Worm (Caenorhabditis elegans): ENCODE results near the gene srv-22.

srv-22 gene

ce11 chrIV:5879853-5880252 lies at the start of gene srv-22:
Gene srv-22 (minus strand): TSS chrIV:5879953.
- TF ChIP-seq mdl-1 (tag; optimal IDR thresholded peaks at IDR 0.05), result no peak
- TF ChIP-seq nhr-21 (tag; optimal IDR thresholded peaks at IDR 0.05), result no peak
- TF ChIP-seq F13H6.1 (tag; optimal IDR thresholded peaks at IDR 0.05), result no peak

- TF ChIP-seq nhr-6 (tag; optimal IDR thresholded peaks at IDR 0.05), result no peak
- no peak for TF ChIP-seq gmeb-1 (tag; optimal IDR thresholded peaks at IDR 0.05)
- TF ChIP-seq nhr-21 (tag; optimal IDR thresholded peaks at IDR 0.05), result no peak
- no peak for TF ChIP-seq nhr-129 (tag; optimal IDR thresholded peaks at IDR 0.05)
- no peak for TF ChIP-seq mab-5 (tag; optimal IDR thresholded peaks at IDR 0.05)
- TF ChIP-seq nhr-25 (tag; optimal IDR thresholded peaks at IDR 0.05), result no peak
- TF ChIP-seq lin-11 (tag; optimal IDR thresholded peaks at IDR 0.05), result no peak
- no peak for TF ChIP-seq mbf-1 (tag; optimal IDR thresholded peaks at IDR 0.05)
- TF ChIP-seq skn-1 (tag; optimal IDR thresholded peaks at IDR 0.05), result no peak
- no peak for TF ChIP-seq unc-39 (tag; optimal IDR thresholded peaks at IDR 0.05)
- no peak for TF ChIP-seq ztf-4 (tag; optimal IDR thresholded peaks at IDR 0.05)
- no peak for TF ChIP-seq F13H6.1 (tag; optimal IDR thresholded peaks at IDR 0.05)
- TF ChIP-seq nhr-11 (tag; optimal IDR thresholded peaks at IDR 0.05), result no peak
- no peak for TF ChIP-seq ceh-82 (tag; optimal IDR thresholded peaks at IDR 0.05)
- TF ChIP-seq elt-3 (tag; optimal IDR thresholded peaks at IDR 0.05), result no peak
- no peak for TF ChIP-seq nhr-77 (tag; optimal IDR thresholded peaks at IDR 0.05)
Observed at ce11 chrIV:5928957-5929356, 49.2 kb upstream of the srv-22 start.

- TF ChIP-seq nhr-129 (tag; optimal IDR thresholded peaks at IDR 0.05), result no peak
- peak; percentile 12 for TF ChIP-seq sem-4 (tag; optimal IDR thresholded peaks at IDR 0.05)
Observed at ce11 chrIV:5927805-5928204, 48.1 kb upstream of the srv-22 start.

ce11 chrIV:5926643-5927042 lies 46.9 kb upstream of the srv-22 start:
- no peak for TF ChIP-seq ZK546.5 (tag; optimal IDR thresholded peaks at IDR 0.05)
- TF ChIP-seq crh-2 (tag; optimal IDR thresholded peaks at IDR 0.05), result peak; percentile 14
- TF ChIP-seq elt-3 (tag; optimal IDR thresholded peaks at IDR 0.05), result no peak
- peak; percentile 2 for TF ChIP-seq gmeb-1 (tag; optimal IDR thresholded peaks at IDR 0.05)
- TF ChIP-seq lsy-2 (tag; optimal IDR thresholded peaks at IDR 0.05), result no peak
- TF ChIP-seq unc-55 (GFP tag; optimal IDR thresholded peaks at IDR 0.05), result no peak
- no peak for TF ChIP-seq sem-4 (tag; optimal IDR thresholded peaks at IDR 0.05)
- no peak for TF ChIP-seq peb-1 (tag; optimal IDR thresholded peaks at IDR 0.05)
- TF ChIP-seq nhr-129 (tag; optimal IDR thresholded peaks at IDR 0.05), result peak; percentile 19
- TF ChIP-seq nhr-237 (tag; optimal IDR thresholded peaks at IDR 0.05), result no peak
- peak; percentile 38 for TF ChIP-seq C34F6.9 (tag; optimal IDR thresholded peaks at IDR 0.05)
- no peak for TF ChIP-seq aly-2 (tag; optimal IDR thresholded peaks at IDR 0.05)
- TF ChIP-seq nhr-10 (tag; optimal IDR thresholded peaks at IDR 0.05), result no peak
- TF ChIP-seq mbf-1 (tag; optimal IDR thresholded peaks at IDR 0.05), result no peak
- TF ChIP-seq unc-62 (GFP tag; optimal IDR thresholded peaks at IDR 0.05), result no peak
- no peak for TF ChIP-seq mab-5 (tag; optimal IDR thresholded peaks at IDR 0.05)
- TF ChIP-seq sma-3 (GFP tag; optimal IDR thresholded peaks at IDR 0.05), result peak; percentile 47
- peak; percentile 45 for TF ChIP-seq ceh-16 (tag; optimal IDR thresholded peaks at IDR 0.05)
- no peak for TF ChIP-seq unc-39 (tag; optimal IDR thresholded peaks at IDR 0.05)
- no peak for TF ChIP-seq lin-11 (tag; optimal IDR thresholded peaks at IDR 0.05)
- no peak for TF ChIP-seq nhr-23 (tag; optimal IDR thresholded peaks at IDR 0.05)
- TF ChIP-seq nhr-25 (tag; optimal IDR thresholded peaks at IDR 0.05), result peak; percentile 80
- TF ChIP-seq fos-1 (tag; optimal IDR thresholded peaks at IDR 0.05), result no peak
- no peak for TF ChIP-seq nhr-11 (tag; optimal IDR thresholded peaks at IDR 0.05)
- TF ChIP-seq sma-9 (GFP tag; optimal IDR thresholded peaks at IDR 0.05), result peak; percentile 45
- no peak for TF ChIP-seq sma-9 (tag; optimal IDR thresholded peaks at IDR 0.05)
- TF ChIP-seq nhr-12 (tag; optimal IDR thresholded peaks at IDR 0.05), result no peak
- no peak for TF ChIP-seq dmd-4 (tag; optimal IDR thresholded peaks at IDR 0.05)
- TF ChIP-seq elt-1 (tag; optimal IDR thresholded peaks at IDR 0.05), result no peak
- TF ChIP-seq blmp-1 (tag; optimal IDR thresholded peaks at IDR 0.05; ENCODE audit: insufficient read depth), result peak; percentile 77
- TF ChIP-seq nhr-6 (tag; optimal IDR thresholded peaks at IDR 0.05), result no peak
- TF ChIP-seq skn-1 (tag; optimal IDR thresholded peaks at IDR 0.05), result no peak
